Worm (Caenorhabditis elegans) whole organism, L4/young adult: Measurements from ENCODE around the gene tars-1.

Source experiments
- W03F9.2 ChIP-seq: fragments of 150-350 bp; optimal IDR thresholded peaks from 2 replicates; lab custom pipeline; 2014; ENCODE audit warnings: missing biosample characterization, missing genetic modification characterization
- dao-5 ChIP-seq: sonication (generic microtip); optimal IDR thresholded peaks from 2 replicates; lab custom pipeline; 2016; ENCODE audit warnings: missing genotype, missing genetic modification characterization, moderate library complexity, missing compliant biosample characterization
- him-1 ChIP-seq: sonication (generic microtip); optimal IDR thresholded peaks from 2 replicates; lab custom pipeline; 2016; ENCODE audit warnings: missing genotype, missing genetic modification reagents, missing genetic modification characterization, missing compliant biosample characterization

DNA sequence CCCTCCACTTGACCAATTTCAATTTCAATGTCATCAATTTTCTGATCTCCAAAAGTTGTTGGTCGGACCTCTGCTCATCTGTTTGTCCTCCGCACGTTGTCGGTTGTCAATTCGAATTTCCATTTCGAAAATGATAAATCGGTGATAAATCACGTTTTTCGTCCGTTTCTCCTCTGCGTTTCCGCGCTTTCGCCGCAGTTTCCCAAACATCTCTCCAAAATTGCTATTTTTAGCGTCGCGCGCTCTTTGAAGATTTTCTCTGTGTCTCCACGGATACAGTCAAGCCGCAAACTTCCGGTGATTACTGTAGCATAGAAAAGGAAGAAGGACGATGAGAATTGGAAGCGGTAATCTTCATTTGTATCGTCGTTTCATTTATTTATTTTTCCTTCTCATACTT is 53.4 kb downstream of the tars-1 start:
- no peak for TF ChIP-seq W03F9.2 (tag; lab: Kevin White, UChicago)
- no peak for TF ChIP-seq him-1 (tag; lab: Kevin White, UChicago)
- TF ChIP-seq dao-5 (tag; lab: Kevin White, UChicago) = no peak
